Worm (Caenorhabditis elegans) whole organism, mixed stage, embryonic: Measurements from ENCODE around the gene W04G3.5.

Source experiments
- ceh-39 ChIP-seq: fragments of 150-350 bp; optimal IDR thresholded peaks from 2 replicates; lab custom pipeline; 2014; ENCODE audit warnings: missing biosample characterization, missing genetic modification characterization
- ces-1 ChIP-seq: fragments of 150-350 bp; optimal IDR thresholded peaks from 2 replicates; lab custom pipeline; 2014; ENCODE audit warnings: missing biosample characterization, missing genetic modification reagents, missing genetic modification characterization
- cnd-1 ChIP-seq: fragments of 200-800 bp; sonication (Bioruptor generic); optimal IDR thresholded peaks from 2 replicates; lab custom pipeline; 2018; ENCODE audit warnings: mild to moderate bottlenecking, missing genetic modification characterization, missing compliant biosample characterization
- flh-1 ChIP-seq: fragments of 200-800 bp; sonication (Bioruptor generic); optimal IDR thresholded peaks from 2 replicates; lab custom pipeline; 2018; ENCODE audit warnings: mild to moderate bottlenecking, missing genetic modification characterization, moderate library complexity, missing compliant biosample characterization
- lin-13 ChIP-seq: fragments of 150-350 bp; optimal IDR thresholded peaks from 2 replicates; lab custom pipeline; 2014; ENCODE audit warnings: missing biosample characterization, missing genetic modification characterization
- nhr-12 ChIP-seq: fragments of 150-350 bp; optimal IDR thresholded peaks from 2 replicates; lab custom pipeline; 2014; ENCODE audit warnings: missing biosample characterization, missing genetic modification characterization
- nhr-2 ChIP-seq: fragments of 150-350 bp; optimal IDR thresholded peaks from 2 replicates; lab custom pipeline; 2014; ENCODE audit warnings: missing biosample characterization, missing genetic modification characterization
- nhr-28 ChIP-seq: fragments of 150-350 bp; optimal IDR thresholded peaks from 2 replicates; lab custom pipeline; 2014; ENCODE audit warnings: missing biosample characterization, missing genetic modification characterization
- nhr-76 ChIP-seq: sonication (generic microtip); optimal IDR thresholded peaks from 2 replicates; lab custom pipeline; 2017; ENCODE audit warnings: missing biosample characterization, missing genetic modification characterization
- snpc-4 ChIP-seq: fragments of 150-350 bp; optimal IDR thresholded peaks from 2 replicates; lab custom pipeline; 2014; ENCODE audit warnings: missing biosample characterization, missing genetic modification characterization
- sptf-1 ChIP-seq: sonication (generic microtip); optimal IDR thresholded peaks from 2 replicates; lab custom pipeline; 2017; ENCODE audit warnings: mild to moderate bottlenecking, missing genetic modification characterization, moderate library complexity, missing compliant biosample characterization
- unc-39 ChIP-seq: fragments of 150-350 bp; optimal IDR thresholded peaks from 2 replicates; lab custom pipeline; 2014; ENCODE audit warnings: missing biosample characterization, missing genetic modification characterization
- unc-62 ChIP-seq: fragments of 150-350 bp; optimal IDR thresholded peaks from 2 replicates; lab custom pipeline; 2014; ENCODE audit warnings: missing biosample characterization, missing genetic modification reagents, missing genetic modification characterization
- ztf-11 ChIP-seq: fragments of 150-350 bp; optimal IDR thresholded peaks from 2 replicates; lab custom pipeline; 2014; ENCODE audit warnings: missing biosample characterization, missing genetic modification characterization

DNA sequence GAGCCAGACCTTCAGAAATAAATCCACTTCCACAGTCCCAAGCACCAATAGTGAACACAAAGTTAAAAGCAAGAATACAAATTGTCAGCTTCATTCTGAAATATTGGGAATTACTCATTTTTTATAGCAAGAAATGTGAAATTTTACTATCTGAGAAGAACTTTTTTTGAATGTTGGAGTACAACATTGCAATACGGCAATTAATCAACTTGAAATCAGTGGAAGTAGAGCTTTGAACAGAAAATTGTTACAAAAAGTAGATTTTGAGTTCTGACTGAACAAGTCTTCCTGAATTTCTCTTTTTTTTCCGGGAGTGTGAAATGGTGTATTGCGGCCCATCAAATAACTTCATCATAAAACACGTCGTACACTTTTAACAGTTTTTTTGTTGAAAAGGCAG lies 4.7 kb downstream of the W04G3.5 start, which contains the start of gene W04G3.10:
- TF ChIP-seq nhr-28 (tag; lab: Kevin White, UChicago): no peak
- TF ChIP-seq nhr-76 (tag; lab: Kevin White, UChicago): no peak
- TF ChIP-seq lin-13 (tag; lab: Kevin White, UChicago): no peak
- TF ChIP-seq ces-1 (GFP tag; lab: Kevin White, UChicago): no peak
- no peak for TF ChIP-seq unc-62 (GFP tag; lab: Kevin White, UChicago)
- no peak for TF ChIP-seq snpc-4 (tag; lab: Kevin White, UChicago)
- no peak for TF ChIP-seq sptf-1 (tag; lab: Kevin White, UChicago)
- TF ChIP-seq ztf-11 (tag; lab: Kevin White, UChicago): no peak
- TF ChIP-seq cnd-1 (tag; lab: Kevin White, UChicago): no peak
- TF ChIP-seq unc-39 (tag; lab: Kevin White, UChicago): no peak
- no peak for TF ChIP-seq flh-1 (GFP tag; lab: Kevin White, UChicago)
- no peak for TF ChIP-seq nhr-2 (tag; lab: Kevin White, UChicago)
- TF ChIP-seq ceh-39 (tag; lab: Kevin White, UChicago): no peak
- TF ChIP-seq nhr-12 (tag; lab: Kevin White, UChicago): no peak
